Fruit fly (Drosophila melanogaster) whole organism, embryonic: Measurements from ENCODE around the gene CG5157.

Experiments used
- Abd-B ChIP-seq: fragments of 200-800 bp; sonication (Bioruptor generic); optimal IDR thresholded peaks from 2 replicates; lab custom pipeline; 2018; ENCODE audit warnings: missing biosample characterization, mild to moderate bottlenecking, missing genetic modification characterization, moderate library complexity
- Ada2b ChIP-seq: fragments of 200-800 bp; sonication (Bioruptor generic); IDR thresholded peaks from 2 replicates; pipeline ENCODE4 v1.3.6; 2022; ENCODE audit warnings: missing biosample characterization, missing genetic modification characterization
- Aef1 ChIP-seq: fragments of 200-800 bp; sonication (Bioruptor generic); IDR thresholded peaks from 3 replicates; pipeline ENCODE4 v1.3.6; 2022; ENCODE audit warnings: missing biosample characterization, missing genetic modification characterization
- BtbVII ChIP-seq: fragments of 200-800 bp; sonication (Bioruptor generic); optimal IDR thresholded peaks from 3 replicates; lab custom pipeline; 2017; ENCODE audit warnings: missing biosample characterization, mild to moderate bottlenecking, missing genetic modification characterization
- CG10543 ChIP-seq: fragments of 200-800 bp; sonication (Bioruptor generic); optimal IDR thresholded peaks from 3 replicates; lab custom pipeline; 2017; ENCODE audit warnings: missing biosample characterization, mild to moderate bottlenecking, missing genetic modification characterization, moderate library complexity
- CG12391 ChIP-seq: fragments of 200-800 bp; sonication (Bioruptor generic); optimal IDR thresholded peaks from 3 replicates; lab custom pipeline; 2018; ENCODE audit warnings: missing biosample characterization, mild to moderate bottlenecking, missing genetic modification characterization, moderate library complexity
- CG13424 ChIP-seq: fragments of 200-800 bp; sonication (Bioruptor generic); optimal IDR thresholded peaks from 2 replicates; lab custom pipeline; 2019; ENCODE audit warnings: missing biosample characterization, mild to moderate bottlenecking, missing genetic modification characterization, moderate library complexity
- CG14710 ChIP-seq: fragments of 200-800 bp; sonication (Bioruptor generic); optimal IDR thresholded peaks from 3 replicates; lab custom pipeline; 2019; ENCODE audit warnings: missing biosample characterization, mild to moderate bottlenecking, missing genetic modification characterization, moderate library complexity
- CG16815 ChIP-seq: fragments of 200-800 bp; sonication (Bioruptor generic); optimal IDR thresholded peaks from 3 replicates; lab custom pipeline; 2017; ENCODE audit warnings: missing biosample characterization, mild to moderate bottlenecking, missing genetic modification characterization
- CG16863 ChIP-seq: fragments of 200-800 bp; sonication (Bioruptor generic); optimal IDR thresholded peaks from 3 replicates; lab custom pipeline; 2016; ENCODE audit warnings: missing biosample characterization, missing genetic modification characterization
- CG2129 ChIP-seq: fragments of 200-800 bp; sonication (Bioruptor generic); IDR thresholded peaks from 2 replicates; pipeline ENCODE4 v1.3.6; 2022; ENCODE audit warnings: missing biosample characterization, missing genetic modification characterization; ENCODE audit not compliant: partially characterized antibody
- CG2678 ChIP-seq: fragments of 200-800 bp; sonication (Bioruptor generic); optimal IDR thresholded peaks from 3 replicates; lab custom pipeline; 2019; ENCODE audit warnings: missing biosample characterization, mild to moderate bottlenecking, missing genetic modification characterization, moderate library complexity
- CG33557 ChIP-seq: fragments of 200-800 bp; sonication (Bioruptor generic); optimal IDR thresholded peaks from 2 replicates; lab custom pipeline; 2019; ENCODE audit warnings: missing biosample characterization, mild to moderate bottlenecking, missing genetic modification characterization, moderate library complexity
- CG4424 ChIP-seq: fragments of 200-800 bp; sonication (Bioruptor generic); optimal IDR thresholded peaks from 3 replicates; lab custom pipeline; 2016; ENCODE audit warnings: missing biosample characterization, missing genetic modification characterization
- CG4707 ChIP-seq: fragments of 200-800 bp; sonication (Bioruptor generic); optimal IDR thresholded peaks from 2 replicates; lab custom pipeline; 2018; ENCODE audit warnings: missing biosample characterization, mild to moderate bottlenecking, missing genetic modification characterization, moderate library complexity
- CG6175 ChIP-seq: fragments of 200-800 bp; sonication (Bioruptor generic); IDR thresholded peaks from 3 replicates; pipeline ENCODE4 v1.3.6; 2022; ENCODE audit warnings: missing biosample characterization, missing genetic modification characterization
- CG6654 ChIP-seq: fragments of 200-800 bp; sonication (Bioruptor generic); optimal IDR thresholded peaks from 2 replicates; lab custom pipeline; 2017; ENCODE audit warnings: missing biosample characterization, mild to moderate bottlenecking, missing genetic modification characterization
- CG6813 ChIP-seq: fragments of 200-800 bp; sonication (Bioruptor generic); optimal IDR thresholded peaks from 2 replicates; lab custom pipeline; 2017; ENCODE audit warnings: missing biosample characterization, missing genetic modification characterization, mild to moderate bottlenecking, moderate library complexity, missing genetic modification reagents
- CG7839 ChIP-seq: fragments of 200-800 bp; sonication (Bioruptor generic); optimal IDR thresholded peaks from 3 replicates; lab custom pipeline; 2018; ENCODE audit warnings: missing biosample characterization, mild to moderate bottlenecking, missing genetic modification characterization, moderate library complexity
- CG9215 ChIP-seq: fragments of 200-800 bp; sonication (Bioruptor generic); IDR thresholded peaks from 2 replicates; pipeline ENCODE4 v1.3.6; 2022; ENCODE audit warnings: missing biosample characterization, missing genetic modification characterization
- CG9817 ChIP-seq: fragments of 200-800 bp; sonication (Bioruptor generic); optimal IDR thresholded peaks from 2 replicates; lab custom pipeline; 2018; ENCODE audit warnings: missing biosample characterization, mild to moderate bottlenecking, missing genetic modification characterization, moderate library complexity
- CTCF ChIP-seq: fragments of 200-800 bp; sonication (Bioruptor generic); optimal IDR thresholded peaks from 2 replicates; lab custom pipeline; 2017; ENCODE audit warnings: missing biosample characterization, mild to moderate bottlenecking, missing genetic modification characterization, moderate library complexity
- Doc3 ChIP-seq: fragments of 200-800 bp; sonication (Bioruptor generic); IDR thresholded peaks from 3 replicates; pipeline ENCODE4 v1.3.6; 2022; ENCODE audit warnings: missing biosample characterization, missing genetic modification characterization; ENCODE audit not compliant: partially characterized antibody
- E2f2 ChIP-seq: fragments of 200-800 bp; sonication (Bioruptor generic); IDR thresholded peaks from 2 replicates; pipeline ENCODE4 v1.3.6; 2022; ENCODE audit warnings: missing biosample characterization, missing genetic modification characterization
- Hr78 ChIP-seq, 2 experiments: fragments of 200-800 bp in 1 of 2; fragments of >200 bp in 1 of 2; sonication (Bioruptor generic) in 1 of 2; optimal IDR thresholded peaks; 2 replicates each; lab custom pipeline; 2017 to 2019; ENCODE audit warnings: missing biosample characterization in 2 of 2, missing genetic modification characterization in 2 of 2, mild to moderate bottlenecking in 1 of 2, moderate library complexity in 1 of 2
- Mrtf ChIP-seq: fragments of 200-800 bp; sonication (Bioruptor generic); IDR thresholded peaks from 3 replicates; pipeline ENCODE4 v1.3.6; 2022; ENCODE audit warnings: missing biosample characterization, missing genetic modification characterization
- Nf-YA ChIP-seq: fragments of 200-800 bp; sonication (Bioruptor generic); IDR thresholded peaks from 2 replicates; pipeline ENCODE4 v1.3.6; 2022; ENCODE audit warnings: missing biosample characterization, missing genetic modification characterization
- Sox100B ChIP-seq: fragments of 200-800 bp; sonication (Bioruptor generic); optimal IDR thresholded peaks from 3 replicates; lab custom pipeline; 2018; ENCODE audit warnings: missing biosample characterization, mild to moderate bottlenecking, missing genetic modification characterization
- Trl ChIP-seq, 3 experiments: fragments of >200 bp in 2 of 3; fragments of 200-800 bp in 1 of 3; sonication (Bioruptor generic) in 1 of 3; optimal IDR thresholded peaks; 2 replicates in 1 of 3; 3 replicates in 2 of 3; lab custom pipeline; 2016 to 2017; ENCODE audit warnings: missing biosample characterization in 1 of 3, missing genetic modification characterization in 1 of 3
- bcd ChIP-seq: fragments of 200-800 bp; sonication (Bioruptor generic); optimal IDR thresholded peaks from 2 replicates; lab custom pipeline; 2017; ENCODE audit warnings: missing biosample characterization, mild to moderate bottlenecking, missing genetic modification characterization
- esg ChIP-seq: fragments of 200-800 bp; sonication (Bioruptor generic); conservative IDR thresholded peaks from 2 replicates; pipeline ENCODE4 v1.3.6; 2022; ENCODE audit warnings: missing biosample characterization, missing genetic modification characterization
- gem ChIP-seq: fragments of 200-800 bp; sonication (Bioruptor generic); optimal IDR thresholded peaks from 2 replicates; lab custom pipeline; 2019; ENCODE audit warnings: missing biosample characterization, mild to moderate bottlenecking, missing genetic modification characterization, moderate library complexity
- ind ChIP-seq: fragments of 200-800 bp; sonication (Bioruptor generic); optimal IDR thresholded peaks from 3 replicates; lab custom pipeline; 2016; ENCODE audit warnings: missing biosample characterization, missing genetic modification characterization
- mam ChIP-seq: fragments of 200-800 bp; sonication (Bioruptor generic); optimal IDR thresholded peaks from 3 replicates; lab custom pipeline; 2016; ENCODE audit warnings: missing biosample characterization, missing genetic modification characterization
- nmo ChIP-seq: fragments of 200-800 bp; sonication (Bioruptor generic); optimal IDR thresholded peaks from 2 replicates; lab custom pipeline; 2018; ENCODE audit warnings: missing biosample characterization, mild to moderate bottlenecking, missing genetic modification characterization, moderate library complexity
- otp ChIP-seq: fragments of 200-800 bp; sonication (Bioruptor generic); IDR thresholded peaks from 3 replicates; pipeline ENCODE4, ENCODE4 v1.3.6; 2022; ENCODE audit warnings: missing biosample characterization, missing genetic modification characterization
- p53 ChIP-seq: fragments of 200-800 bp; sonication (Bioruptor generic); optimal IDR thresholded peaks from 2 replicates; lab custom pipeline; 2016; ENCODE audit warnings: missing biosample characterization, missing genetic modification characterization
- prd ChIP-seq, 3 experiments: fragments of >200 bp in 2 of 3; fragments of 200-800 bp in 1 of 3; sonication (Bioruptor generic) in 1 of 3; optimal IDR thresholded peaks in 2 of 3; IDR thresholded peaks in 1 of 3; 2 replicates in 2 of 3; 3 replicates in 1 of 3; pipeline versions ENCODE4 v1.3.6 to Lab custom; 2017 to 2022; ENCODE audit warnings: missing biosample characterization in 1 of 3, missing genetic modification characterization in 1 of 3
- sd ChIP-seq: fragments of 200-800 bp; sonication (Bioruptor generic); optimal IDR thresholded peaks from 3 replicates; lab custom pipeline; 2018; ENCODE audit warnings: missing biosample characterization, mild to moderate bottlenecking, missing genetic modification characterization, moderate library complexity
- sens ChIP-seq: fragments of 200-800 bp; sonication (Bioruptor generic); peaks from one replicate; lab custom pipeline; 2016; ENCODE audit warnings: missing biosample characterization, missing genetic modification characterization
- slp2 ChIP-seq: fragments of 200-800 bp; sonication (Bioruptor generic); optimal IDR thresholded peaks from 2 replicates; lab custom pipeline; 2016; ENCODE audit warnings: missing biosample characterization, missing genetic modification characterization
- sna ChIP-seq: fragments of 200-800 bp; sonication (Bioruptor generic); IDR thresholded peaks from 2 replicates; pipeline ENCODE4 v1.3.6; 2022; ENCODE audit warnings: missing biosample characterization, missing genetic modification characterization; ENCODE audit not compliant: partially characterized antibody
- so ChIP-seq: fragments of 200-800 bp; sonication (Bioruptor generic); IDR thresholded peaks from 3 replicates; pipeline ENCODE4 v1.3.6; 2022; ENCODE audit warnings: missing biosample characterization, missing genetic modification characterization
- sqz ChIP-seq: fragments of 200-800 bp; sonication (Bioruptor generic); optimal IDR thresholded peaks from 3 replicates; lab custom pipeline; 2018; ENCODE audit warnings: missing biosample characterization, mild to moderate bottlenecking, missing genetic modification characterization
- unpg ChIP-seq: fragments of 200-800 bp; sonication (Bioruptor generic); optimal IDR thresholded peaks from 3 replicates; lab custom pipeline; 2018; ENCODE audit warnings: missing biosample characterization, mild to moderate bottlenecking, missing genetic modification characterization, moderate library complexity
- vvl ChIP-seq: fragments of 200-800 bp; sonication (Bioruptor generic); IDR thresholded peaks from 2 replicates; pipeline ENCODE4 v1.3.6; 2022; ENCODE audit warnings: missing biosample characterization, missing genetic modification characterization

Gene CG5157

DNA sequence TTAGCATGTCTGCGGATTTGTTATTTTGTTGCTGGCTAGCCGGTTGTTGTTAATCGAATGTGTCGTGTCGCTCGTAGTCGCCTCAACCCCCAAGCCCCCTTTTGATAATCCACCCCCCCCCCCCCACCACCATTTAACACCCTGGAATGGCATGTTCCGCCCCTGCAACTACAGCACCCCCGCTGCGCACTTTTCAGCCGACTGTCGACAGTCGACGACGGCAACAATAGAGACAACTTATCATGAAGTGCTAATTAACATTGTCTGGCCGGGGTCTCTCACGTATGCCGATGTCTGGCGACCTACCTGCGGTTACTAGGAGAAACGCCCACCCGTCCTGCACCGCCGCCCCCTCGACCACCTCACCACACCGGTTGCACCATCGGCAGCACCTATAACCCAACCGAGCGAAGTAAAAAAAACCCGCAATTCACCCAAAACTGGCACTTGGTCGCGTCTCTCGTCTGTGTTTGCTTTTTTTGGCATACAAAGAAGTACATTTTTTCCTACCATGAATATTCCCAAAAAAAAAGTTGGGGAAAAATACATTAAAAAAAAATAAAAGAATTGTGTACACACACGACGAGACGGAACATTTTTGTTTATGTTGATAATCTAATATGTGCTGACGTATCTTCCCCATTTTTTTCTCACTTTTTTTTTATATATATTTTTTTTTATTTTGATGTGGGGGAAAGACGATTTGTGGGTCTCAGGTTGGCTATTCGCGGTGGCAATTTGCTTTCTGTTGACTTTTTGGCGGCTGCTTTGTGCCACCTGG is 28.7 kb upstream of the CG5157 start (continued):
- TF ChIP-seq CTCF (no peak), CG6175 (GFP tag; lab: Robert Waterston, UW) (0 out of 3 replicates have a peak, but pooled peaks have one; percentile 29), sna (GFP tag; lab: Robert Waterston, UW) (0 out of 2 replicates have a peak, but pooled peaks have one; percentile 37), vvl (GFP tag; lab: Robert Waterston, UW) (peak; percentile 21; the same call in 1 of the 2 replicates), esg (no peak), slp2 (GFP tag; lab: Kevin White, UChicago) (no peak), ind (no peak), Aef1 (GFP tag; lab: Robert Waterston, UW) (no peak), otp (GFP tag; lab: Robert Waterston, UW) (peak; percentile 62; the same call in 2 of the 3 replicates), CG2678 (tag; lab: Kevin White, UChicago) (peak; percentile 41), CG6813 (peak; percentile 2), Sox100B (GFP tag; lab: Kevin White, UChicago) (peak; percentile 15), sqz (GFP tag; lab: Kevin White, UChicago) (peak; percentile 82), BtbVII (peak; percentile 1), p53 (GFP tag; lab: Kevin White, UChicago) (no peak), CG6654 (no peak), CG10543 (GFP tag; lab: Kevin White, UChicago) (peak; percentile 54), CG12391 (tag; lab: Kevin White, UChicago) (no peak), so (GFP tag; lab: Robert Waterston, UW) (0 out of 3 replicates have a peak, but pooled peaks have one; percentile 31), Hr78 (GFP tag; optimal IDR thresholded peaks at IDR 0.05; lab: Kevin White, UChicago) (peak in 1 of 2 experiments; percentile 65)

DNA sequence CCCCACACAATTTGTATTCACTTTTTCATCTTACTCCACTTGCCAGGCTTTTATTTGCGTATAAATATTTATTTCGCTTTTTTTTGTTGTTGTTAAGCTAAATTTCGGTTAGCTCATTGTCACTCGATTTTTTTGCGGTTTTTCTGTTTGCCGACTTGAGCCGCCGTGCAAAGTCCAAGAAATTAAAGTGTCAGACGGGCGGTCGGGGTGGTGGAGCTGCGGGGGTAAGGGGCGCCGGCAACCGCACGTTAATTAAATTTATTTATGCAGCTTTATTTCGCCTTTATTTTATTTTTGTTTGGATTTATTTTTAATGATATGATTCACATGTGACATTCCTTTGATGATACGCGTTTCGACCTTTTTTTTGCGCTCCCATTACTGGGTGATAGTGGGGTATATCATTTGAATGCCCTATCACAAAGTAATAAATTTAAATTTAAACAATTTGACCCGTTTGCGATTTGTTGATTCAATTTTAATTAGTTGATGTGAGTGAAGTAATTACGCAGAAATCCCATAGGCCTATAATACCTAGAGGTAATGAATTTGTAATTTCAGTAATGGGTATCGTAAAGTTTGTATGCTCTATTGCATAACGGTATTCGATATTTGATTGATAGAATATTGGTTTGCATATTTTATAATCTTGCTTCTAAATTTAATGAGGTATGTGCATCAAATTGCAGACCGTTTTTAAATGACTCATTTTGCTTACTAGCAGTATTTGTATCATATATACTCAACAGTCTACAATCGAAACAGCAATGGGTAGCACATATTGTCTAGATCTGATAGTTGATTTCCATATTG is 27.9 kb upstream of the CG5157 start:
- TF ChIP-seq sd (tag; lab: Kevin White, UChicago): peak; percentile 40
- no peak for TF ChIP-seq E2f2 (GFP tag; lab: Robert Waterston, UW)
- no peak for TF ChIP-seq Trl (optimal IDR thresholded peaks at IDR 0.05; lab: Kevin White, UChicago)
- TF ChIP-seq Trl (GFP tag; optimal IDR thresholded peaks at IDR 0.05; lab: Kevin White, UChicago): peak; percentile 37
- peak; percentile 64 for TF ChIP-seq gem (tag; lab: Kevin White, UChicago)
- peak; percentile 38 for TF ChIP-seq Ada2b (GFP tag; lab: Robert Waterston, UW)
- no peak for TF ChIP-seq prd (optimal IDR thresholded peaks at IDR 0.05; lab: Kevin White, UChicago)
- TF ChIP-seq prd (GFP tag; IDR thresholded peaks at IDR 0.05; lab: Robert Waterston, UW): peak; percentile 60; the same call in 2 of the 3 replicates
- peak; percentile 53 for TF ChIP-seq CG7839 (tag; lab: Kevin White, UChicago)
- no peak for TF ChIP-seq CG4707 (GFP tag; lab: Kevin White, UChicago)
- TF ChIP-seq mam (GFP tag; lab: Kevin White, UChicago): peak; percentile 65
- peak; percentile 27 for TF ChIP-seq CG13424
- no peak for TF ChIP-seq CG2129 (GFP tag; lab: Robert Waterston, UW)
- peak; percentile 31 for TF ChIP-seq CG9215 (GFP tag; lab: Robert Waterston, UW)
- peak; percentile 58; the same call in 1 of the 3 replicates for TF ChIP-seq Mrtf (GFP tag; lab: Robert Waterston, UW)
- TF ChIP-seq nmo (GFP tag; lab: Kevin White, UChicago): peak; percentile 26
- TF ChIP-seq CG16815 (GFP tag; lab: Kevin White, UChicago): peak; percentile 32
- TF ChIP-seq Nf-YA (GFP tag; lab: Robert Waterston, UW): no peak
- peak; percentile 35 for TF ChIP-seq CG4424 (GFP tag; lab: Kevin White, UChicago)
- TF ChIP-seq CG16863 (GFP tag; lab: Kevin White, UChicago): peak; percentile 12
- TF ChIP-seq Doc3: no peak
- peak; percentile 25 for TF ChIP-seq CG9817 (tag; lab: Kevin White, UChicago)
- TF ChIP-seq CG14710: no peak
- TF ChIP-seq bcd (GFP tag; lab: Kevin White, UChicago): peak; percentile 41
- TF ChIP-seq unpg: peak; percentile 8
- no peak for TF ChIP-seq CG33557 (GFP tag; lab: Kevin White, UChicago)
- peak; percentile 41 for TF ChIP-seq Abd-B
- TF ChIP-seq sens (GFP tag; lab: Kevin White, UChicago): peak; percentile 71
